Fruit fly (Drosophila melanogaster) whole organism, embryonic: ENCODE results near the gene ewg.

ENCODE experiments used
- Trl ChIP-seq, 3 experiments: fragments of >200 bp in 2 of 3; fragments of 200-800 bp in 1 of 3; sonication (Bioruptor generic) in 1 of 3; optimal IDR thresholded peaks; 2 replicates in 1 of 3; 3 replicates in 2 of 3; lab custom pipeline; 2016 to 2017; ENCODE audit warnings: missing biosample characterization in 1 of 3, missing genetic modification characterization in 1 of 3
- bbx ChIP-seq: fragments of 200-800 bp; sonication (Bioruptor generic); IDR thresholded peaks from 2 replicates; pipeline ENCODE4 v1.3.6; 2022; ENCODE audit warnings: missing biosample characterization, missing genetic modification characterization; ENCODE audit not compliant: partially characterized antibody
- h ChIP-seq: fragments of >200 bp; optimal IDR thresholded peaks from 2 replicates; lab custom pipeline; 2017

DNA sequence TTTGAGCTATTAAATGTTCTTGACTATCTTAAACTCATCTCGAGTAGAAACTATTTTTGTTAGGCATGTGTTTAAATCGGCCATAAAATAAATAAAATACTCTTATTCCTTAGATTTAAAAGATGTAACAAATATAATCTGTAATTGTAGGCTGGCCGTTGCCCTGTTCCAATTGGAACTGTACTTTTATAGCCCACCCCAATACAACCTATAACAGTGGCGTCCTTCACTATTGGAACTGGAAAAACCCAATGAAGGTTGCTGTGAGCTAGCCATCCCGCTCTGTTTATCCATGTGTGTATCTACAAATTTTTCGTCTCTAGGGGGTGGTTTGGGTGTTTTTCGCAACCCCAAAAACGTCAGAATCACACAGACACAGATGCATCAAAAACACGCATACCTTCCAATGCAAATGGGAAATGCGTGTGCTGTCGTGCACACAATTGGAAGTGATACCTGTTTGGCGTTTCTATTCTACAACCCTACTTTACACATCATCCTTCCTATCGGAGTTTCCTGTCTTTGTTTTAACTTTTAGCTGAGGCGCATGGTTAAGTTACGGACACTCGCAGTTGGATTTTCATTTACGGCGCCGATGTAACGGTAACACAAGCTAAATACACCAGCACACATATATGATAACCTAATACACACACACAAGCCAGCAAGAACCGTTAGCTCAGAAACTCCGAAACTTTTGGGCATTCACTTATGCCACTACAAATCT is 985 bp downstream of the ewg start:
- TF ChIP-seq Trl (optimal IDR thresholded peaks at IDR 0.05; lab: Kevin White, UChicago) (no peak), Trl (GFP tag; optimal IDR thresholded peaks at IDR 0.05; lab: Kevin White, UChicago) (no peak), h (lab: Kevin White, UChicago) (no peak), bbx (GFP tag; lab: Robert Waterston, UW) (no peak)
